Fruit fly (Drosophila melanogaster) whole organism, larva: ENCODE data around the gene Gdh.

Source experiments
- noc ChIP-seq: fragments of 200-800 bp; sonication (Bioruptor generic); optimal IDR thresholded peaks from 3 replicates; lab custom pipeline; 2019; ENCODE audit warnings: missing biosample characterization, mild to moderate bottlenecking, missing genetic modification characterization, moderate library complexity

Gene Gdh

DNA sequence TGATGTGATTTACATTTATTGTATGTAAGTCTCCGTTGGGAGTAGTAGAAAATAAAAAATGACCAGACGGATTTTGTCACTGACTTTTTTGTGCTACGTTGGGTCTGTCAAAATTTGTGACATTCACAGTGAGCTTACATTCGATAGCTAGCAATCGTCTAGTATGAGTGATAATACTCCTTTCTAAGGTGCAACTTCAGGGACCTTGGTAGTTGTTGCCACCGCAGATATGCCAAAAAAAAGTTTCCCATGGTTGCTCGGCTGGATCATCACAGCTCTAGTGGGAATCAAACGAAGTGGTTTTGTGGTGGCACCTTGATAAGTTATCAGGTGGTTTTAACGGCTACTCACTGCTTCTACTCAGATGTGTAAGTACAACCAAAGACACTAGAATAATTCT is 49.4 kb downstream of the Gdh start, which contains the start of gene tbrd-1:
TSS of gene tbrd-1 (minus strand) at position 101 of the 400 bp plus-strand sequence.
- no peak for TF ChIP-seq noc (tag; lab: Kevin White, UChicago)

DNA sequence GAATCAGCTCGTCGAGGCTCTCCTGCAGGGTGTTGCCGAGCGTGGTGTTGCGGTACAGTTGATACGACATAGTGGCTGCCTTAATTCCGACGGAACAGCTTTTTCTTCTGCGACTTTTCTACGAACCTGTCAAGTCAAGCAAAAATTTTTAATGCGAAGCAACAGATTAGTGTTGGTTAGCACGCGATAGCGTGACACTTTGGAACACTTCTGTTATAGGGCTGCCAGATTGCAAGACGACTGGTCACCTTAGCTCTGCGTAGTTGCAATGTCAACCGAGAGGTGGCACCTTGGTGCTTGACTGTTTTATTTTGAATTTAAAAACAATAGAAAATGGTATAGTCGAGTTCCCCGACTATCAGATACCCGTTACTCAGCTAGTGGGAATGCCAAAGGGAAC is 52.0 kb downstream of the Gdh start, which contains the start of gene TfIIA-S:
TSS of gene TfIIA-S (minus strand) at position 175 of the 400 bp plus-strand sequence.
- no peak for TF ChIP-seq noc (tag; lab: Kevin White, UChicago)

DNA sequence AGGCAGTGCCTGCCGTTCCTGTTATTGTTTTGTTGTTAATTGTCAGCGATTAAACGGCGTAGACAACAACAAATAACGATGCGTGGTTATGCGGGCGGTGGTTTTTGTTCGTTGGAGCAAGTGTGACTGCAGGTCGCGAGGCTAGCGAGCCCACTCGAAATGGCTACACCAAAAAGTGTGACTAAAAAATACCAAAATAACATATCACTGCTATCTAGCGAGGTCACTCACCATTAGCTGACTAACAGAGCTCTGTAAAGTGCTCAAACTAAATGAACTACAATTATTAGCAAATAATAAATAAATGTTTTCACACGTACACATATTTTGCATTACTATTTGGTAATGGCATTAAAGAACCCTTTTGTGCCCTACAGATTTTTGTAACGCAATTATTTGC is 53.0 kb downstream of the Gdh start, which contains the start of gene Pli:
TSS of gene Pli (minus strand) at position 131 of the 400 bp plus-strand sequence.
- TF ChIP-seq noc (tag; lab: Kevin White, UChicago), result peak; percentile 39

DNA sequence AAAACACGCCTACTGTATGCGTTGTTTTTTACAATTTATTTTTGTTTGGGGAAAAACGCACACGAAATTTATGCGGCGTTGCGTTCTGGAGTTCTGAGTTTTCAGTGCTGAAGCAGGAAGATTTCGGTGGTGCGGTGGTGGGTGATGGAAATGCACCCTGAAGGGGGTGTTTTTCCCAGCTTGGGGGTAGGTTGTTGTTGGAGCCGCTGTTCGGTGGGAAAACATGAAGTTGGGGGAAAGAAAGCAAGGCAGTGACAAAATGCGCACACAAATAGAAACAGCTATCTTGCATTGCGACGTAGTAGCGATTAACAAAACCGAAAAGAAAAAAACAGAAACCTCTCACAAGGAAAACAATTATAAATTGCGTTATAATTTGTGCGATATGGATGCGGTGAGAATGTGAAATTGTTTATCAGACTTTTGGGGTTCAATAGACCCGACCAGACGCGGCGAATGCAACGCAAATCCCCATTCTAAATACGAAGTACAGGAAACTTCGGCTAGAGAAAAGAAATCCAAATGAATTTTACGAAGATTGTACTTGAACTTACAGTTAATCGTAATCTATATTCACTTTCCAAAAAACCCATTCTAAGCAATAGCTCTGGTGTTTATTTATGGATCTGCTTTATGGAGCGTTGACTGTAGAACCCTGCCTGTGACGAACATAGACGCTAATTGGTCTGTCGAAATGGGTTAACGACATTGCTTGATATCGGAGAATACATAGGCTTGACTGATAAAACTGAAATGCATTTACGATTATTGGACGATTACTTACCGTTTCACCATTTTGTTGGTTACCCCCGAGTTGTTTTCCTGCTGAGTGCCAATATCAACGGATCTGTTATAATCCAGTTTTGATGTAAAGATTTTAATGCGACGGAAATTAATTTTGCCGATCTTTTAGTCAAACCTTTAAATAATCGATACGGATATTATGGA is 54.4 kb downstream of the Gdh start:
- no peak for TF ChIP-seq noc (tag; lab: Kevin White, UChicago)

DNA sequence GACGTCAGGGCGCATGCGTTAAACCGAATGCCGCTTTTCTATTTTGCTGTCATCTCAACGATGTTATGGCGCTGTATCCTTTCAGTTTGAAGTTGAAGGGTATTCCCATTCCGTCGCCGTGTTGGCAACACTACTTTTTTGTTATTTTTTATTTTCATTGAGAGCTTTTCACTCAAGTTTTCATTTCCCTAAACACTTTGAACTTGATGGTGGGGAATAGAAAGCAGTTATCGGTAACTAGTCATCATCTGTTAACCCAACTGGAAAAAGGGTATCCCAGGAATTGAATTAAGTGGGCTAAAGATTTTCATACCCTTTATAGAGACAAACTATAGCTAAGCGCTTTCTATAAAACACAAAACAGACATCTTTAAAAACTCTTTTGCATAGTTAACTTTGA is 55.3 kb downstream of the Gdh start:
- TF ChIP-seq noc (tag; lab: Kevin White, UChicago), result no peak

DNA sequence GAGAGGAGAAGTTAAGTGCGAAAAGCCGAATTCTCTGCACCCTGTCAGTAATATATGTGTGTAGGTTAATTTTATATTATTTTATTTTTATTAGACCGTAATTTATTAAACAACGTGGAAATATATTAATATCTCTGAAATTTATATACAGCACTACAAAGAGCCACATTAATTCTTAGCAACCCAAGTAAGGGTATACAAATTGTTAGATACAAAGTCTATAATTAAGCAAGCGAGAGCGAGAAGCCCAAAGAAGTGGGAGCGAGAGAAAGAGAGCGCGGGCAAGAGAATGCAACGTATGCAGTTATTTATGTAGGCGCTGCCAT is 55.8 kb downstream of the Gdh start:
- peak; percentile 13 for TF ChIP-seq noc (tag; lab: Kevin White, UChicago)

DNA sequence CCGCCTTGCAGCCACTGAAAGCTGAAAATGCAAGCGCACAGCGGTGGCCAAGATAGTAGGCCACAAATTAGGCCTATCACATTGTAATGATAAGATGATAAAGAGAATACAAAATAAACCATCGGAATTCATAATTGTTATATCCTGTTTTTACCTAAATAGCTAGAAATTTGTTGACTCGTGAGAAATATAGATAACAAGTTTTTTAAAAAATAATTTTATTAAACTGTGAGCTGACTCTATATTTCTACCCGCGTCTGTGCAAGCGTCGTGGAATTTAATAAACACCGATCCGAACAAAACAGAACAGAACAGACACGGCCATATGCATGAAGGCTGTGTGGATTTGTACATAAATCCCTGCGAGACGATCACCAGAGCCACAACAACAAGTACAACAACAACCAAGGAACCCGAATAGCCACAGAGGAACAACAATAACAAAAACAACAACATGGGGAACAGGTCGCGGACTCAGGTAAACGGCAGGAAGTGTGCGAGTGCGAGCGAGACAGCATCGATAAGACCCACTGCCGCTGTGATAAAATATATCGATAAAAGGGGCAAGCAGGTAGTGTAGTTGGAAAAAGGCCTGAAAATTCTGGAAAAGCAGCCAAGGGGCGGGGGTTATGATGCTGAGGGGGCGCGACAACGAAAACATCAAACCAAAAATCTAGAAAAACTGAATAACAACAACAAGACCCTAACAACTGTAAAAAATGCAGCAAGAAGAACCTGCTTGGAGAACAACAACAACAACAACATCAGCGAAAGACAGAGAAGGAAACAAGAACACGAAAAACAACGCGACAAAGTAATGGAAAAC is 56.4 kb downstream of the Gdh start:
- peak; percentile 32 for TF ChIP-seq noc (tag; lab: Kevin White, UChicago)
